Worm (Caenorhabditis elegans) whole organism, L4 larva: ENCODE results near the gene C08D8.7.

Experiments
- aly-2 ChIP-seq: sonication (generic microtip); optimal IDR thresholded peaks from 2 replicates; lab custom pipeline; 2018; ENCODE audit warnings: missing biosample characterization, missing genetic modification characterization
- jun-1 ChIP-seq: fragments of 150-350 bp; optimal IDR thresholded peaks from 2 replicates; lab custom pipeline; 2014; ENCODE audit warnings: missing biosample characterization, missing genetic modification reagents, missing genetic modification characterization
- lin-38 ChIP-seq: fragments of 200-800 bp; sonication (Bioruptor generic); IDR thresholded peaks from 2 replicates; pipeline ENCODE4 v1.3.6; 2022; ENCODE audit warnings: missing genetic modification reagents, missing genetic modification characterization, missing compliant biosample characterization

DNA sequence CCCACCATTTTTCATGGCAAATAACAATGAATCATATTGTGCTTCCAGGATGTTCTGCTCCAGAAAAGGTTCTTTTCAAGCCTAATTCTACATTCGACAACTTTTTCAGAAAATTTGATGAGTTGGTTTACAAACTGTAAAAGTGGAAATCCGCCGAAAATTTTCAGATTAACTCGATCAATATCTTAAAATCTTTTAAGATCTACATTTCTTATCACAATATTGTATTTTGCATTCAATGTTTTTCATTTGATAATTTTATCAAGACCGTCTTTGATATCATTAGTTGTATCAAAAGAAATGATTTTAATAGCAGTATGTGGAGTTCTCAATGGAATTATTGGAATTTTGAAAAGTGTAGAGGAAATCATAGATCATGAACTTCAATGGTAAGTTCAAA, 18.8 kb downstream of the C08D8.7 start, which contains the start of gene F38E1.6:
- no peak for TF ChIP-seq jun-1
- no peak for TF ChIP-seq aly-2
- TF ChIP-seq lin-38 (GFP tag; lab: Robert Waterston, UW), result no peak
